Fruit fly (Drosophila melanogaster): ENCODE measurements around the gene Tm2.

The Tm2 gene

dm6 chr3R:15356645-15357431, 46.8 kb downstream of the Tm2 start, which contains the start of the genes Atg4b and Hibch (continued):
- TF ChIP-seq CG31388 (GFP tag; optimal IDR thresholded peaks at IDR 0.05) (peak; percentile 54), D (optimal IDR thresholded peaks at IDR 0.05) (no peak), D (GFP tag; optimal IDR thresholded peaks at IDR 0.05) (peak; percentile 82), ems (GFP tag; optimal IDR thresholded peaks at IDR 0.05) (peak; percentile 31), toy (GFP tag; IDR thresholded peaks at IDR 0.05) (peak; percentile 50; the same call in 1 of the 2 replicates), lilli (GFP tag; optimal IDR thresholded peaks at IDR 0.05) (peak; percentile 74), CG31441 (GFP tag; IDR thresholded peaks at IDR 0.05) (peak; percentile 93), pum (GFP tag; optimal IDR thresholded peaks at IDR 0.05) (peak; percentile 9), yki (optimal IDR thresholded peaks at IDR 0.05) (no peak), btn (GFP tag; optimal IDR thresholded peaks at IDR 0.05) (no peak), CG17361 (GFP tag; IDR thresholded peaks at IDR 0.05) (peak; percentile 95), E2f2 (GFP tag; IDR thresholded peaks at IDR 0.05) (peak; percentile 60), nerfin-1 (tag; optimal IDR thresholded peaks at IDR 0.05) (peak; percentile 79), crp (GFP tag; optimal IDR thresholded peaks at IDR 0.05) (peak; percentile 48 to 91), ssp (GFP tag; IDR thresholded peaks at IDR 0.05) (peak; percentile 75), unc-4 (GFP tag; IDR thresholded peaks at IDR 0.05; ENCODE audit: partially characterized antibody) (no peak), trem (tag; optimal IDR thresholded peaks at IDR 0.05) (peak; percentile 87), Ravus (GFP tag; IDR thresholded peaks at IDR 0.05) (0 out of 2 replicates have a peak, but pooled peaks have one; percentile 13), CG14050 (GFP tag; IDR thresholded peaks at IDR 0.05) (peak; percentile 63; the same call in 2 of the 3 replicates), C15 (GFP tag; IDR thresholded peaks at IDR 0.05) (0 out of 3 replicates have a peak, but pooled peaks have one; percentile 18), CG10462 (GFP tag; optimal IDR thresholded peaks at IDR 0.05) (peak; percentile 57), mam (GFP tag; optimal IDR thresholded peaks at IDR 0.05) (peak; percentile 46), Doc2 (GFP tag; IDR thresholded peaks at IDR 0.05) (no peak), rib (GFP tag; IDR thresholded peaks at IDR 0.05) (peak; percentile 86), CoRest (tag; optimal IDR thresholded peaks at IDR 0.05) (peak; percentile 93), Dref (GFP tag; IDR thresholded peaks at IDR 0.05) (peak; percentile 36; the same call in 1 of the 2 replicates), az2 (GFP tag; optimal IDR thresholded peaks at IDR 0.05) (peak; percentile 82), CG9797 (GFP tag; optimal IDR thresholded peaks at IDR 0.05) (peak; percentile 38), HmgZ (tag; optimal IDR thresholded peaks at IDR 0.05) (peak; percentile 77), ab (GFP tag; optimal IDR thresholded peaks at IDR 0.05) (no peak), CG15514 (GFP tag; optimal IDR thresholded peaks at IDR 0.05) (peak; percentile 84), CG10431 (GFP tag; optimal IDR thresholded peaks at IDR 0.05) (peak; percentile 46), CG3847 (GFP tag; IDR thresholded peaks at IDR 0.05) (peak; percentile 92), odd (GFP tag; optimal IDR thresholded peaks at IDR 0.05) (peak; percentile 70), aop (GFP tag; IDR thresholded peaks at IDR 0.05) (peak; percentile 97), dmrt99B (tag; optimal IDR thresholded peaks at IDR 0.05) (no peak), CG8089 (GFP tag; optimal IDR thresholded peaks at IDR 0.05) (no peak), CG11456 (GFP tag; IDR thresholded peaks at IDR 0.05) (peak; percentile 90), fd96Cb (tag; optimal IDR thresholded peaks at IDR 0.05) (peak; percentile 82), PHDP (tag; optimal IDR thresholded peaks at IDR 0.05) (peak; percentile 82), tap (tag; optimal IDR thresholded peaks at IDR 0.05) (no peak), pan (optimal IDR thresholded peaks at IDR 0.05) (no peak), pan (GFP tag; optimal IDR thresholded peaks at IDR 0.05 in 1 of 2, IDR thresholded peaks at IDR 0.05 in 1 of 2) (peak in 1 of 2 experiments; percentile 83), CG18011 (GFP tag; optimal IDR thresholded peaks at IDR 0.05) (peak; percentile 58), CrebB (tag; optimal IDR thresholded peaks at IDR 0.05) (peak; percentile 35), Max (GFP tag; optimal IDR thresholded peaks at IDR 0.05) (peak; percentile 89), Ssrp (tag; optimal IDR thresholded peaks at IDR 0.05) (peak; percentile 85), Gug (GFP tag; IDR thresholded peaks at IDR 0.05) (peak; percentile 81), sqz (GFP tag; optimal IDR thresholded peaks at IDR 0.05) (no peak), Side (GFP tag; optimal IDR thresholded peaks at IDR 0.05) (no peak)
